Fruit fly (Drosophila melanogaster) whole organism, wandering third instar larva: ENCODE data around the gene CG17192.

ENCODE experiments used
- Dif ChIP-seq: fragments of 200-275, 200-300 bp; sonication (Bioruptor generic); optimal IDR thresholded peaks from 2 replicates; lab custom pipeline; 2018; ENCODE audit warnings: missing biosample characterization, missing genetic modification characterization; ENCODE audit not compliant: partially characterized antibody
- OdsH ChIP-seq: fragments of 200-800 bp; sonication (Bioruptor generic); optimal IDR thresholded peaks from 2 replicates; lab custom pipeline; 2016; ENCODE audit warnings: missing biosample characterization, mild to moderate bottlenecking, missing genetic modification characterization
- Sp1 ChIP-seq: fragments of 200-800 bp; sonication (Bioruptor generic); optimal IDR thresholded peaks from 3 replicates; lab custom pipeline; 2019; ENCODE audit warnings: missing biosample characterization, mild to moderate bottlenecking, missing genetic modification characterization, moderate library complexity
- dmrt93B ChIP-seq: fragments of 200-800 bp; sonication (Bioruptor generic); optimal IDR thresholded peaks from 2 replicates; lab custom pipeline; 2018; ENCODE audit warnings: missing biosample characterization, mild to moderate bottlenecking, missing genetic modification characterization
- h ChIP-seq: fragments of 200-800 bp; sonication (Bioruptor generic); optimal IDR thresholded peaks from 3 replicates; lab custom pipeline; 2016; ENCODE audit warnings: missing biosample characterization, mild to moderate bottlenecking, missing genetic modification characterization
- pan ChIP-seq: fragments of >200 bp; optimal IDR thresholded peaks from 2 replicates; lab custom pipeline; 2017
- sv ChIP-seq: fragments of 200-800 bp; sonication (Bioruptor generic); optimal IDR thresholded peaks from 3 replicates; lab custom pipeline; 2016; ENCODE audit warnings: missing biosample characterization, missing genetic modification characterization

DNA sequence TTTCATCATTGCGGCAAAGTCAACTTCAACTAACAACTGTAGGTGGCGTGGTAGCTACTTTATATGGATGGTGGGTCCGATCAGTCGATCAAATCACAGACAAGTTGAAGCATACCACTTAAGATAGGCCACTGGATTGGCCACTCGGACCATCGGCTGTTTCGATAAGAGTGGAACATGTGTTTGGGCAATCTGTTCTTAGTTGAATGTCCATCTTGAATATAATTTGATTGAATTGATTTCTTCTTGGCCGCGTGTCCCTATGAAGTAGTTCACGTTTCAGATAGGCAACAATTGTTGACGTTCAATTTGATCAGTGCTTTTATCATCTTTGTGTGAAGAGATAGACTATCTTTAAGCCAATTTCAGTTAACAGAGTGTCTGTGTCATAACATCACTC is 11.1 kb downstream of the CG17192 start, which contains the start of gene CG6295:
- TF ChIP-seq pan (lab: Kevin White, UChicago): no peak
- TF ChIP-seq dmrt93B (GFP tag; lab: Kevin White, UChicago): no peak
- no peak for TF ChIP-seq Sp1 (GFP tag; lab: Kevin White, UChicago)
- no peak for TF ChIP-seq OdsH (GFP tag; lab: Kevin White, UChicago)
- no peak for TF ChIP-seq h (GFP tag; lab: Kevin White, UChicago)
- no peak for TF ChIP-seq Dif (GFP tag; lab: Kevin White, UChicago)
- TF ChIP-seq sv (GFP tag; lab: Kevin White, UChicago): no peak
